Worm (Caenorhabditis elegans) whole organism, young adult: ENCODE measurements around the gene nfm-1.

Experiments used
- B0035.1 ChIP-seq: sonication (generic microtip); optimal IDR thresholded peaks from 2 replicates; lab custom pipeline; 2016; ENCODE audit warnings: missing genetic modification characterization, mild to moderate bottlenecking, missing compliant biosample characterization, missing genotype, missing genetic modification reagents
- B0336.3 ChIP-seq: fragments of 200-800 bp; sonication (Bioruptor generic); IDR thresholded peaks from 2 replicates; pipeline ENCODE4 v1.3.6; 2022; ENCODE audit warnings: missing genetic modification characterization, missing compliant biosample characterization
- C06A6.2 ChIP-seq: fragments of 200-800 bp; sonication (Bioruptor generic); conservative IDR thresholded peaks from 2 replicates; pipeline ENCODE4 v1.3.6; 2022; ENCODE audit warnings: missing genetic modification characterization, missing compliant biosample characterization
- D2030.7 ChIP-seq: fragments of 200-800 bp; sonication (Bioruptor generic); IDR thresholded peaks from 2 replicates; pipeline ENCODE4 v1.3.6; 2022; ENCODE audit warnings: missing genetic modification reagents, missing genetic modification characterization, missing compliant biosample characterization
- F22D6.2 ChIP-seq: sonication (generic microtip); optimal IDR thresholded peaks from 2 replicates; lab custom pipeline; 2016; ENCODE audit warnings: mild to moderate bottlenecking, missing genetic modification characterization, missing compliant biosample characterization
- F39B2.1 ChIP-seq: fragments of 200-800 bp; sonication (Bioruptor generic); IDR thresholded peaks from 2 replicates; pipeline ENCODE4 v1.3.6; 2022; ENCODE audit warnings: missing genetic modification reagents, missing genetic modification characterization, missing compliant biosample characterization
- F57A8.1 ChIP-seq: fragments of 200-800 bp; sonication (Bioruptor generic); optimal IDR thresholded peaks from 2 replicates; lab custom pipeline; 2018; ENCODE audit warnings: mild to moderate bottlenecking, missing genetic modification characterization, moderate library complexity, missing compliant biosample characterization
- K11D2.4 ChIP-seq: fragments of 200-800 bp; sonication (Bioruptor generic); IDR thresholded peaks from 2 replicates; pipeline ENCODE4 v1.3.6; 2022; ENCODE audit warnings: missing genetic modification reagents, missing genetic modification characterization, missing compliant biosample characterization
- Y53G8AR.9 ChIP-seq: fragments of 200-800 bp; sonication (Bioruptor generic); conservative IDR thresholded peaks from 2 replicates; pipeline ENCODE4 v1.3.6; 2022; ENCODE audit warnings: missing genetic modification reagents, missing genetic modification characterization, missing compliant biosample characterization
- Y67H2A.10 ChIP-seq: fragments of 200-800 bp; sonication (Bioruptor generic); conservative IDR thresholded peaks from 2 replicates; pipeline ENCODE4 v1.3.6; 2022; ENCODE audit warnings: missing genetic modification reagents, missing genetic modification characterization, missing compliant biosample characterization
- Y79H2A.3 ChIP-seq: fragments of 200-800 bp; sonication (Bioruptor generic); conservative IDR thresholded peaks from 2 replicates; pipeline ENCODE4 v1.3.6; 2022; ENCODE audit warnings: missing genetic modification reagents, missing genetic modification characterization, missing compliant biosample characterization
- ama-1 ChIP-seq, 3 experiments: fragments of 150-350 bp in 1 of 3; sonication (generic microtip) in 2 of 3; optimal IDR thresholded peaks; 2 replicates each; lab custom pipeline; 2014 to 2018; ENCODE audit warnings: missing biosample characterization in 2 of 3, missing genetic modification characterization in 2 of 3, missing genetic modification reagents in 2 of 3
- attf-3 ChIP-seq: fragments of 200-800 bp; sonication (Bioruptor generic); conservative IDR thresholded peaks from 2 replicates; pipeline ENCODE4 v1.3.6; 2022; ENCODE audit warnings: missing genetic modification reagents, missing genetic modification characterization, missing compliant biosample characterization
- attf-5 ChIP-seq: fragments of 200-800 bp; sonication (Bioruptor generic); optimal IDR thresholded peaks from 2 replicates; lab custom pipeline; 2018; ENCODE audit warnings: mild to moderate bottlenecking, missing genetic modification characterization, missing compliant biosample characterization
- attf-6 ChIP-seq: fragments of 200-800 bp; sonication (Bioruptor generic); IDR thresholded peaks from 2 replicates; pipeline ENCODE4 v1.3.6; 2022; ENCODE audit warnings: missing genetic modification reagents, missing genetic modification characterization, missing compliant biosample characterization
- bed-2 ChIP-seq: fragments of 200-800 bp; sonication (Bioruptor generic); IDR thresholded peaks from 2 replicates; pipeline ENCODE4 v1.3.6; 2022; ENCODE audit warnings: missing genetic modification reagents, missing genetic modification characterization, missing compliant biosample characterization
- cebp-1 ChIP-seq, 2 experiments: fragments of 200-800 bp in 1 of 2; sonication (Bioruptor generic) in 1 of 2; sonication (generic microtip) in 1 of 2; IDR thresholded peaks in 1 of 2; optimal IDR thresholded peaks in 1 of 2; 2 replicates each; pipeline versions ENCODE4 v1.3.6 to Lab custom; 2017 to 2022; ENCODE audit warnings: missing compliant biosample characterization in 2 of 2, missing genetic modification characterization in 2 of 2, mild to moderate bottlenecking in 1 of 2, missing genetic modification reagents in 1 of 2, moderate library complexity in 1 of 2
- cebp-2 ChIP-seq: fragments of 200-800 bp; sonication (Bioruptor generic); IDR thresholded peaks from 2 replicates; pipeline ENCODE4 v1.3.6; 2022; ENCODE audit warnings: missing genetic modification characterization, missing compliant biosample characterization
- ceh-91 ChIP-seq: fragments of 200-800 bp; sonication (Bioruptor generic); IDR thresholded peaks from 2 replicates; pipeline ENCODE4 v1.3.6; 2022; ENCODE audit warnings: missing genetic modification reagents, missing genetic modification characterization, missing compliant biosample characterization
- chd-7 ChIP-seq: sonication (generic microtip); optimal IDR thresholded peaks from 2 replicates; lab custom pipeline; 2016; ENCODE audit warnings: mild to moderate bottlenecking, missing genetic modification characterization, moderate library complexity, missing compliant biosample characterization
- die-1 ChIP-seq: sonication (generic microtip); optimal IDR thresholded peaks from 2 replicates; lab custom pipeline; 2016; ENCODE audit warnings: missing genotype, mild to moderate bottlenecking, missing genetic modification characterization, missing compliant biosample characterization
- efl-1 ChIP-seq: fragments of 150-350 bp; optimal IDR thresholded peaks from 2 replicates; lab custom pipeline; 2014; ENCODE audit warnings: missing biosample characterization, missing genetic modification reagents, missing genetic modification characterization
- egl-18 ChIP-seq: fragments of 200-800 bp; sonication (Bioruptor generic); IDR thresholded peaks from 2 replicates; pipeline ENCODE4 v1.3.6; 2022; ENCODE audit warnings: missing genetic modification reagents, missing genetic modification characterization, missing compliant biosample characterization
- ekl-4 ChIP-seq: fragments of 200-800 bp; sonication (Bioruptor generic); IDR thresholded peaks from 2 replicates; pipeline ENCODE4 v1.3.6; 2022; ENCODE audit warnings: missing genetic modification reagents, missing genetic modification characterization, missing compliant biosample characterization
- ets-4 ChIP-seq: fragments of 200-800 bp; sonication (Bioruptor generic); optimal IDR thresholded peaks from 2 replicates; lab custom pipeline; 2018; ENCODE audit warnings: mild to moderate bottlenecking, missing genetic modification characterization, missing compliant biosample characterization
- hlh-26 ChIP-seq: fragments of 200-800 bp; sonication (Bioruptor generic); conservative IDR thresholded peaks from 2 replicates; pipeline ENCODE4 v1.3.6; 2022; ENCODE audit warnings: missing genetic modification reagents, missing genetic modification characterization, missing compliant biosample characterization
- hmg-1.2 ChIP-seq: fragments of 200-800 bp; sonication (Bioruptor generic); IDR thresholded peaks from 2 replicates; pipeline ENCODE4 v1.3.6; 2022; ENCODE audit warnings: missing genetic modification reagents, missing genetic modification characterization, missing compliant biosample characterization
- hmg-20 ChIP-seq: fragments of 200-800 bp; sonication (Bioruptor generic); IDR thresholded peaks from 2 replicates; pipeline ENCODE4 v1.3.6; 2022; ENCODE audit warnings: missing genetic modification reagents, missing genetic modification characterization, missing compliant biosample characterization
- hrde-1 ChIP-seq: sonication (generic microtip); optimal IDR thresholded peaks from 2 replicates; lab custom pipeline; 2016; ENCODE audit warnings: missing genetic modification characterization, mild to moderate bottlenecking, missing compliant biosample characterization, moderate library complexity, missing genotype, missing genetic modification reagents, borderline replicate concordance
- hsf-1 ChIP-seq: fragments of 200-800 bp; sonication (Bioruptor generic); IDR thresholded peaks from 2 replicates; pipeline ENCODE4 v1.3.6; 2022; ENCODE audit warnings: missing genetic modification reagents, missing genetic modification characterization, missing compliant biosample characterization
- let-526 ChIP-seq: fragments of 200-800 bp; sonication (Bioruptor generic); IDR thresholded peaks from 2 replicates; pipeline ENCODE4 v1.3.6; 2022; ENCODE audit warnings: missing genetic modification reagents, missing genetic modification characterization, missing compliant biosample characterization
- let-607 ChIP-seq, 2 experiments: fragments of 200-800 bp in 1 of 2; sonication (Bioruptor generic) in 1 of 2; sonication (generic microtip) in 1 of 2; optimal IDR thresholded peaks; 2 replicates each; lab custom pipeline; 2016 to 2018; ENCODE audit warnings: mild to moderate bottlenecking in 2 of 2, missing compliant biosample characterization in 2 of 2, missing genetic modification characterization in 2 of 2, moderate library complexity in 2 of 2, missing genotype in 1 of 2
- lin-26 ChIP-seq: fragments of 200-800 bp; sonication (Bioruptor generic); IDR thresholded peaks from 2 replicates; pipeline ENCODE4 v1.3.6; 2022; ENCODE audit warnings: missing genetic modification reagents, missing genetic modification characterization, missing compliant biosample characterization
- lin-54 ChIP-seq: fragments of 200-800 bp; sonication (Bioruptor generic); optimal IDR thresholded peaks from 2 replicates; lab custom pipeline; 2018; ENCODE audit warnings: mild to moderate bottlenecking, missing genetic modification characterization, missing compliant biosample characterization
- lsl-1 ChIP-seq: fragments of 200-800 bp; sonication (Bioruptor generic); optimal IDR thresholded peaks from 2 replicates; lab custom pipeline; 2018; ENCODE audit warnings: mild to moderate bottlenecking, missing genetic modification characterization, moderate library complexity, missing compliant biosample characterization
- lsy-27 ChIP-seq: sonication (generic microtip); optimal IDR thresholded peaks from 2 replicates; lab custom pipeline; 2017; ENCODE audit warnings: missing genetic modification characterization, mild to moderate bottlenecking, missing compliant biosample characterization, antibody characterized with exemption, missing genotype, borderline replicate concordance; ENCODE audit not compliant: insufficient read depth
- madf-6 ChIP-seq: fragments of 200-800 bp; sonication (Bioruptor generic); IDR thresholded peaks from 2 replicates; pipeline ENCODE4 v1.3.6; 2022; ENCODE audit warnings: missing genetic modification reagents, missing genetic modification characterization, missing compliant biosample characterization
- mxl-1 ChIP-seq: sonication (generic microtip); optimal IDR thresholded peaks from 2 replicates; lab custom pipeline; 2016; ENCODE audit warnings: missing genetic modification characterization, missing compliant biosample characterization
- nfya-2 ChIP-seq: fragments of 200-800 bp; sonication (Bioruptor generic); IDR thresholded peaks from 2 replicates; pipeline ENCODE4 v1.3.6; 2022; ENCODE audit warnings: missing genetic modification reagents, missing genetic modification characterization, missing compliant biosample characterization
- sea-2 ChIP-seq: fragments of 200-800 bp; sonication (Bioruptor generic); IDR thresholded peaks from 2 replicates; pipeline ENCODE4 v1.3.6; 2022; ENCODE audit warnings: missing genetic modification characterization, missing compliant biosample characterization
- snpc-1.1 ChIP-seq: sonication (generic microtip); optimal IDR thresholded peaks from 2 replicates; lab custom pipeline; 2017; ENCODE audit warnings: missing genetic modification characterization, mild to moderate bottlenecking, missing compliant biosample characterization, antibody characterized with exemption, moderate library complexity, missing genotype, missing genetic modification reagents; ENCODE audit not compliant: insufficient read depth
- snpc-3.4 ChIP-seq: sonication (generic microtip); optimal IDR thresholded peaks from 2 replicates; lab custom pipeline; 2017; ENCODE audit warnings: missing genetic modification characterization, mild to moderate bottlenecking, missing compliant biosample characterization, antibody characterized with exemption, moderate library complexity, missing genotype, missing genetic modification reagents
- tbp1 ChIP-seq: fragments of 200-800 bp; sonication (Bioruptor generic); optimal IDR thresholded peaks from 2 replicates; lab custom pipeline; 2018; ENCODE audit warnings: mild to moderate bottlenecking, missing genetic modification characterization, missing compliant biosample characterization
- tlf-1 ChIP-seq: fragments of 200-800 bp; sonication (Bioruptor generic); optimal IDR thresholded peaks from 2 replicates; lab custom pipeline; 2018; ENCODE audit warnings: mild to moderate bottlenecking, missing genetic modification characterization, missing compliant biosample characterization
- ztf-28 ChIP-seq: fragments of 200-800 bp; sonication (Bioruptor generic); IDR thresholded peaks from 2 replicates; pipeline ENCODE4 v1.3.6; 2022; ENCODE audit warnings: missing genetic modification reagents, missing genetic modification characterization, missing compliant biosample characterization

nfm-1 gene

ce11 chrIII:6201325-6201724 lies 42.1 kb downstream of the nfm-1 start:
- TF ChIP-seq ztf-28 (GFP tag; lab: Robert Waterston, UW) (no peak), cebp-1 (GFP tag; IDR thresholded peaks at IDR 0.05; lab: Robert Waterston, UW) (no peak), cebp-1 (tag; optimal IDR thresholded peaks at IDR 0.05; lab: Kevin White, UChicago) (no peak), F39B2.1 (GFP tag; lab: Robert Waterston, UW) (no peak), Y79H2A.3 (GFP tag; lab: Robert Waterston, UW) (no peak), hlh-26 (no peak)

ce11 chrIII:6202440-6202839 lies 43.2 kb downstream of the nfm-1 start:
- TF ChIP-seq hrde-1 (tag; lab: Kevin White, UChicago) (peak; percentile 93), madf-6 (GFP tag; lab: Robert Waterston, UW) (peak; percentile 50), C06A6.2 (no peak), K11D2.4 (GFP tag; lab: Robert Waterston, UW) (no peak), bed-2 (GFP tag; lab: Robert Waterston, UW) (no peak), tbp1 (GFP tag; lab: Kevin White, UChicago) (peak; percentile 6), attf-5 (GFP tag; lab: Kevin White, UChicago) (no peak), efl-1 (GFP tag; lab: Kevin White, UChicago) (peak; percentile 9), ets-4 (GFP tag; lab: Kevin White, UChicago) (no peak), hmg-1.2 (GFP tag; lab: Robert Waterston, UW) (peak; percentile 34), ceh-91 (GFP tag; lab: Robert Waterston, UW) (0 out of 2 replicates have a peak, but pooled peaks have one; percentile 14), attf-6 (GFP tag; lab: Robert Waterston, UW) (peak; percentile 68; the same call in 1 of the 2 replicates), hmg-20 (GFP tag; lab: Robert Waterston, UW) (no peak), B0035.1 (tag; lab: Kevin White, UChicago) (no peak), mxl-1 (tag; lab: Kevin White, UChicago) (no peak), attf-3 (GFP tag; lab: Robert Waterston, UW) (0 out of 2 replicates have a peak, but pooled peaks have one; percentile 7), Y79H2A.3 (GFP tag; lab: Robert Waterston, UW) (peak; percentile 85), ama-1 (optimal IDR thresholded peaks at IDR 0.05; lab: Kevin White, UChicago) (no peak), ama-1 (GFP tag; optimal IDR thresholded peaks at IDR 0.05; lab: Kevin White, UChicago) (peak; percentile 53 to 65), F22D6.2 (no peak), lsl-1 (GFP tag; lab: Kevin White, UChicago) (peak; percentile 49), die-1 (peak; percentile 7), hlh-26 (no peak), ekl-4 (GFP tag; lab: Robert Waterston, UW) (peak; percentile 55), let-526 (no peak), Y53G8AR.9 (GFP tag; lab: Robert Waterston, UW) (peak; percentile 66; the same call in 1 of the 2 replicates), hsf-1 (GFP tag; lab: Robert Waterston, UW) (peak; percentile 81), tlf-1 (GFP tag; lab: Kevin White, UChicago) (peak; percentile 14), let-607 (tag; optimal IDR thresholded peaks at IDR 0.05; lab: Kevin White, UChicago) (no peak), D2030.7 (GFP tag; lab: Robert Waterston, UW) (peak; percentile 25; the same call in 1 of the 2 replicates), lsy-27 (no peak), egl-18 (GFP tag; lab: Robert Waterston, UW) (no peak), cebp-2 (no peak), B0336.3 (peak; percentile 73), lin-26 (GFP tag; lab: Robert Waterston, UW) (peak; percentile 68), F57A8.1 (GFP tag; lab: Kevin White, UChicago) (no peak), snpc-3.4 (tag; lab: Kevin White, UChicago) (peak; percentile 19), nfya-2 (no peak), lin-54 (GFP tag; lab: Kevin White, UChicago) (peak; percentile 46), sea-2 (GFP tag; lab: Robert Waterston, UW) (no peak), chd-7 (tag; lab: Kevin White, UChicago) (no peak), Y67H2A.10 (GFP tag; lab: Robert Waterston, UW) (no peak), snpc-1.1 (tag; lab: Kevin White, UChicago) (peak; percentile 56)
